Worm (Caenorhabditis elegans): ENCODE data around the gene inx-7.

- TF ChIP-seq pes-1 (GFP tag; IDR thresholded peaks at IDR 0.05) (no peak), ama-1 (optimal IDR thresholded peaks at IDR 0.05) (no peak)
Observed at ce11 chrIV:5924241-5924640, 22.2 kb downstream of the inx-7 start.
